Fruit fly (Drosophila melanogaster) whole organism, embryonic: Measurements from ENCODE around the gene AstC-R1.

Source experiments
- Ada2b ChIP-seq: fragments of 200-800 bp; sonication (Bioruptor generic); IDR thresholded peaks from 2 replicates; pipeline ENCODE4 v1.3.6; 2022; ENCODE audit warnings: missing biosample characterization, missing genetic modification characterization
- B-H2 ChIP-seq: fragments of 200-800 bp; sonication (Bioruptor generic); optimal IDR thresholded peaks from 2 replicates; lab custom pipeline; 2018; ENCODE audit warnings: missing biosample characterization, mild to moderate bottlenecking, missing genetic modification characterization
- C15 ChIP-seq: fragments of 200-800 bp; sonication (Bioruptor generic); IDR thresholded peaks from 3 replicates; pipeline ENCODE4 v1.3.6; 2022; ENCODE audit warnings: missing biosample characterization, missing genetic modification characterization
- CG10274 ChIP-seq: fragments of 200-800 bp; sonication (Bioruptor generic); optimal IDR thresholded peaks from 3 replicates; lab custom pipeline; 2017; ENCODE audit warnings: missing biosample characterization, mild to moderate bottlenecking, missing genetic modification characterization
- CG12236 ChIP-seq: fragments of 200-800 bp; sonication (Bioruptor generic); optimal IDR thresholded peaks from 2 replicates; lab custom pipeline; 2016; ENCODE audit warnings: missing biosample characterization, missing genetic modification characterization
- CG13624 ChIP-seq: fragments of 200-800 bp; sonication (Bioruptor generic); optimal IDR thresholded peaks from 2 replicates; lab custom pipeline; 2016; ENCODE audit warnings: missing biosample characterization, missing genetic modification characterization
- CG16863 ChIP-seq: fragments of 200-800 bp; sonication (Bioruptor generic); optimal IDR thresholded peaks from 3 replicates; lab custom pipeline; 2016; ENCODE audit warnings: missing biosample characterization, missing genetic modification characterization
- CG17328 ChIP-seq: fragments of 200-800 bp; sonication (Bioruptor generic); IDR thresholded peaks from 2 replicates; pipeline ENCODE4 v1.3.6; 2022; ENCODE audit warnings: missing biosample characterization, missing genetic modification characterization
- CG2712 ChIP-seq: fragments of 200-800 bp; optimal IDR thresholded peaks from 3 replicates; lab custom pipeline; 2019; ENCODE audit warnings: missing biosample characterization, mild to moderate bottlenecking, missing genetic modification characterization, moderate library complexity
- CG31441 ChIP-seq: fragments of 200-800 bp; sonication (Bioruptor generic); IDR thresholded peaks from 2 replicates; pipeline ENCODE4 v1.3.6; 2022; ENCODE audit warnings: missing biosample characterization, missing genetic modification characterization
- CG4730 ChIP-seq: fragments of 200-800 bp; sonication (Bioruptor generic); IDR thresholded peaks from 2 replicates; pipeline ENCODE4 v1.3.6; 2022; ENCODE audit warnings: missing biosample characterization, missing genetic modification characterization
- CG6765 ChIP-seq: fragments of 200-800 bp; sonication (Bioruptor generic); optimal IDR thresholded peaks from 3 replicates; lab custom pipeline; 2017; ENCODE audit warnings: missing biosample characterization, mild to moderate bottlenecking, missing genetic modification characterization
- CG7271 ChIP-seq: fragments of 200-800 bp; sonication (Bioruptor generic); optimal IDR thresholded peaks from 2 replicates; lab custom pipeline; 2018; ENCODE audit warnings: missing biosample characterization, mild to moderate bottlenecking, missing genetic modification characterization, moderate library complexity
- CG7987 ChIP-seq: fragments of 200-800 bp; sonication (Bioruptor generic); optimal IDR thresholded peaks from 2 replicates; lab custom pipeline; 2018; ENCODE audit warnings: missing biosample characterization, mild to moderate bottlenecking, missing genetic modification characterization, moderate library complexity
- CG8089 ChIP-seq: fragments of 200-800 bp; sonication (Bioruptor generic); optimal IDR thresholded peaks from 3 replicates; lab custom pipeline; 2016; ENCODE audit warnings: missing biosample characterization, missing genetic modification characterization
- D ChIP-seq, 2 experiments: fragments of 200-800 bp in 1 of 2; fragments of >200 bp in 1 of 2; sonication (Bioruptor generic) in 1 of 2; optimal IDR thresholded peaks; 2 replicates in 1 of 2; 3 replicates in 1 of 2; lab custom pipeline; 2017; ENCODE audit warnings: mild to moderate bottlenecking in 1 of 2, missing biosample characterization in 1 of 2, missing genetic modification characterization in 1 of 2, missing genetic modification reagents in 1 of 2
- D19B ChIP-seq: fragments of 200-800 bp; sonication (Bioruptor generic); optimal IDR thresholded peaks from 2 replicates; lab custom pipeline; 2017; ENCODE audit warnings: missing biosample characterization, mild to moderate bottlenecking, missing genetic modification characterization
- Dbx ChIP-seq: fragments of 200-800 bp; sonication (Bioruptor generic); IDR thresholded peaks from 3 replicates; pipeline ENCODE4 v1.3.6; 2022; ENCODE audit warnings: missing biosample characterization, missing genetic modification characterization
- Doc3 ChIP-seq: fragments of 200-800 bp; sonication (Bioruptor generic); IDR thresholded peaks from 3 replicates; pipeline ENCODE4 v1.3.6; 2022; ENCODE audit warnings: missing biosample characterization, missing genetic modification characterization; ENCODE audit not compliant: partially characterized antibody
- Ets65A ChIP-seq: fragments of 200-800 bp; sonication (Bioruptor generic); peaks from one replicate; lab custom pipeline; 2016; ENCODE audit warnings: missing biosample characterization, missing genetic modification characterization
- Fer2 ChIP-seq: fragments of 200-800 bp; sonication (Bioruptor generic); optimal IDR thresholded peaks from 2 replicates; lab custom pipeline; 2018; ENCODE audit warnings: missing biosample characterization, mild to moderate bottlenecking, missing genetic modification characterization, moderate library complexity
- Gug ChIP-seq: fragments of 200-800 bp; sonication (Bioruptor generic); IDR thresholded peaks from 4 replicates; pipeline ENCODE4 v1.3.6; 2022; ENCODE audit warnings: missing biosample characterization, missing genetic modification characterization
- H2.0 ChIP-seq: fragments of 200-800 bp; sonication (Bioruptor generic); IDR thresholded peaks from 2 replicates; pipeline ENCODE4 v1.3.6; 2022; ENCODE audit warnings: missing biosample characterization, missing genetic modification characterization
- HLHmδ ChIP-seq: fragments of 200-800 bp; sonication (Bioruptor generic); optimal IDR thresholded peaks from 2 replicates; lab custom pipeline; 2018; ENCODE audit warnings: missing biosample characterization, mild to moderate bottlenecking, missing genetic modification characterization, moderate library complexity
- Hmr ChIP-seq: fragments of 200-800 bp; sonication (Bioruptor generic); optimal IDR thresholded peaks from 3 replicates; lab custom pipeline; 2017; ENCODE audit warnings: mild to moderate bottlenecking, missing biosample characterization, missing genetic modification reagents, missing genetic modification characterization
- Hmx ChIP-seq: fragments of 200-800 bp; sonication (Bioruptor generic); optimal IDR thresholded peaks from 2 replicates; lab custom pipeline; 2016; ENCODE audit warnings: missing biosample characterization, missing genetic modification characterization
- Hr39 ChIP-seq: fragments of >200 bp; optimal IDR thresholded peaks from 2 replicates; lab custom pipeline; 2017
- Lim3 ChIP-seq: fragments of 200-800 bp; sonication (Bioruptor generic); IDR thresholded peaks from 2 replicates; pipeline ENCODE4 v1.3.6; 2022; ENCODE audit warnings: missing biosample characterization, missing genetic modification characterization
- Neu2 ChIP-seq: fragments of 200-800 bp; sonication (Bioruptor generic); optimal IDR thresholded peaks from 3 replicates; lab custom pipeline; 2016; ENCODE audit warnings: missing biosample characterization, missing genetic modification characterization, borderline replicate concordance
- Nf-YA ChIP-seq: fragments of 200-800 bp; sonication (Bioruptor generic); IDR thresholded peaks from 2 replicates; pipeline ENCODE4 v1.3.6; 2022; ENCODE audit warnings: missing biosample characterization, missing genetic modification characterization
- Stat92E ChIP-seq, 3 experiments: fragments of >200 bp in 2 of 3; fragments of 200-800 bp in 1 of 3; sonication (Bioruptor generic) in 1 of 3; optimal IDR thresholded peaks; 2 replicates each; lab custom pipeline; 2017 to 2019; ENCODE audit warnings: missing biosample characterization in 3 of 3, missing genetic modification characterization in 3 of 3, mild to moderate bottlenecking in 1 of 3, moderate library complexity in 1 of 3
- Taf1 ChIP-seq: fragments of 200-800 bp; sonication (Bioruptor generic); IDR thresholded peaks from 2 replicates; pipeline ENCODE4 v1.3.6; 2022; ENCODE audit warnings: missing biosample characterization, missing genetic modification characterization
- bab2 ChIP-seq: fragments of 200-800 bp; sonication (Bioruptor generic); optimal IDR thresholded peaks from 2 replicates; lab custom pipeline; 2016; ENCODE audit warnings: missing biosample characterization, missing genetic modification characterization
- bcd ChIP-seq: fragments of 200-800 bp; sonication (Bioruptor generic); optimal IDR thresholded peaks from 2 replicates; lab custom pipeline; 2017; ENCODE audit warnings: missing biosample characterization, mild to moderate bottlenecking, missing genetic modification characterization
- dan ChIP-seq: fragments of 200-800 bp; sonication (Bioruptor generic); IDR thresholded peaks from 2 replicates; pipeline ENCODE4 v1.3.6; 2022; ENCODE audit warnings: missing biosample characterization, missing genetic modification characterization
- fu2 ChIP-seq: fragments of 200-800 bp; sonication (Bioruptor generic); optimal IDR thresholded peaks from 2 replicates; lab custom pipeline; 2016; ENCODE audit warnings: missing biosample characterization, missing genetic modification characterization
- gfzf ChIP-seq: fragments of 200-800 bp; sonication (Bioruptor generic); optimal IDR thresholded peaks from 2 replicates; lab custom pipeline; 2016; ENCODE audit warnings: missing biosample characterization, mild to moderate bottlenecking, missing genetic modification characterization, moderate library complexity
- gro ChIP-seq: fragments of 200-800 bp; sonication (Bioruptor generic); optimal IDR thresholded peaks from 2 replicates; lab custom pipeline; 2016; ENCODE audit warnings: missing biosample characterization, missing genetic modification characterization
- mld ChIP-seq: fragments of 200-800 bp; sonication (Bioruptor generic); IDR thresholded peaks from 3 replicates; pipeline ENCODE4 v1.3.6; 2022; ENCODE audit warnings: missing biosample characterization, missing genetic modification characterization; ENCODE audit not compliant: partially characterized antibody
- salm ChIP-seq: fragments of 200-800 bp; sonication (Bioruptor generic); optimal IDR thresholded peaks from 2 replicates; lab custom pipeline; 2018; ENCODE audit warnings: missing biosample characterization, mild to moderate bottlenecking, missing genetic modification characterization
- scrt ChIP-seq: fragments of 200-800 bp; sonication (Bioruptor generic); optimal IDR thresholded peaks from 2 replicates; lab custom pipeline; 2018; ENCODE audit warnings: missing biosample characterization, mild to moderate bottlenecking, missing genetic modification characterization, moderate library complexity
- so ChIP-seq: fragments of 200-800 bp; sonication (Bioruptor generic); IDR thresholded peaks from 3 replicates; pipeline ENCODE4 v1.3.6; 2022; ENCODE audit warnings: missing biosample characterization, missing genetic modification characterization
- tna ChIP-seq: fragments of 200-800 bp; sonication (Bioruptor generic); IDR thresholded peaks from 2 replicates; pipeline ENCODE4 v1.3.6; 2022; ENCODE audit warnings: missing biosample characterization, missing genetic modification characterization; ENCODE audit not compliant: partially characterized antibody

Gene AstC-R1

dm6 chr3L:18605172-18605571 lies 45.1 kb downstream of the AstC-R1 start, which contains the start of gene CG18233:
TSS of gene CG18233 (plus strand) at chr3L:18605472.
- no peak for TF ChIP-seq Fer2
- TF ChIP-seq Neu2 (GFP tag; lab: Kevin White, UChicago) = no peak
- TF ChIP-seq so (GFP tag; lab: Robert Waterston, UW) = no peak
- no peak for TF ChIP-seq Doc3 (GFP tag; lab: Robert Waterston, UW)
- no peak for TF ChIP-seq B-H2 (GFP tag; lab: Kevin White, UChicago)
- no peak for TF ChIP-seq CG31441 (GFP tag; lab: Robert Waterston, UW)
- no peak for TF ChIP-seq CG13624 (GFP tag; lab: Kevin White, UChicago)
- TF ChIP-seq CG8089 = no peak
- no peak for TF ChIP-seq CG7987 (GFP tag; lab: Kevin White, UChicago)
- no peak for TF ChIP-seq CG4730 (GFP tag; lab: Robert Waterston, UW)
- no peak for TF ChIP-seq Stat92E (GFP tag; optimal IDR thresholded peaks at IDR 0.05; lab: Kevin White, UChicago)
- no peak for TF ChIP-seq dan (GFP tag; lab: Robert Waterston, UW)
- TF ChIP-seq H2.0 (GFP tag; lab: Robert Waterston, UW) = no peak
- no peak for TF ChIP-seq bcd (GFP tag; lab: Kevin White, UChicago)
- TF ChIP-seq scrt (GFP tag; lab: Kevin White, UChicago) = no peak
- no peak for TF ChIP-seq CG17328 (GFP tag; lab: Robert Waterston, UW)

- TF ChIP-seq Nf-YA (GFP tag; lab: Robert Waterston, UW) = no peak
- no peak for TF ChIP-seq Lim3 (GFP tag; lab: Robert Waterston, UW)
- TF ChIP-seq, all 482 proteins: peak for 0
These were observed 47.1 kb downstream of the AstC-R1 start, which contains the start of gene CG18231 for dm6 chr3L:18607162-18607561. TSS of gene CG18231 (plus strand) at chr3L:18607462.

- TF ChIP-seq Ets65A (GFP tag; lab: Kevin White, UChicago) = no peak
- no peak for TF ChIP-seq CG6765 (GFP tag; lab: Kevin White, UChicago)
These were observed 49.3 kb downstream of the AstC-R1 start, which contains the start of gene CG32201 for dm6 chr3L:18609320-18609719. TSS of gene CG32201 (plus strand) at chr3L:18609620.

- no peak for TF ChIP-seq Hr39
These were observed 51.5 kb downstream of the AstC-R1 start, which contains the start of gene CG32199 for dm6 chr3L:18611600-18611999. TSS of gene CG32199 (plus strand) at chr3L:18611900.

dm6 chr3L:18617893-18618577 lies 58.0 kb downstream of the AstC-R1 start, which contains the start of the genes CG13380 and CG4174:
TSS of gene CG13380 (minus strand) at chr3L:18617943.
TSS of gene CG4174 (minus strand) at chr3L:18617943.
- TF ChIP-seq CG7271 (tag; lab: Kevin White, UChicago) (no peak), mld (peak; percentile 94), salm (tag; lab: Kevin White, UChicago) (no peak), CG2712 (tag; lab: Kevin White, UChicago) (no peak), gfzf (GFP tag; lab: Kevin White, UChicago) (peak; percentile 42), tna (GFP tag; lab: Robert Waterston, UW) (peak; percentile 92), Hmr (no peak), Hmx (GFP tag; lab: Kevin White, UChicago) (no peak), Dbx (GFP tag; lab: Robert Waterston, UW) (no peak), D19B (GFP tag; lab: Kevin White, UChicago) (no peak), CG12236 (GFP tag; lab: Kevin White, UChicago) (no peak), CG10274 (GFP tag; lab: Kevin White, UChicago) (no peak), D (optimal IDR thresholded peaks at IDR 0.05; lab: Kevin White, UChicago) (no peak), D (GFP tag; optimal IDR thresholded peaks at IDR 0.05; lab: Kevin White, UChicago) (no peak), CG16863 (GFP tag; lab: Kevin White, UChicago) (no peak), bab2 (GFP tag; lab: Kevin White, UChicago) (no peak), gro (GFP tag; lab: Kevin White, UChicago) (no peak), Ada2b (GFP tag; lab: Robert Waterston, UW) (no peak), C15 (no peak), Taf1 (no peak), Gug (0 out of 4 replicates have a peak, but pooled peaks have one; percentile 9), fu2 (no peak), HLHmδ (GFP tag; lab: Kevin White, UChicago) (peak; percentile 0)
